Fruit fly (Drosophila melanogaster) whole organism, pupa: Measurements from ENCODE around the gene Rpn10.

Experiments used
- CG10348 ChIP-seq: fragments of 200-800 bp; sonication (Bioruptor generic); IDR thresholded peaks from 2 replicates; pipeline ENCODE4 v1.3.6; 2022; ENCODE audit warnings: missing biosample characterization, missing genetic modification characterization
- CG12605 ChIP-seq: fragments of 200-800 bp; sonication (Bioruptor generic); IDR thresholded peaks from 2 replicates; pipeline ENCODE4 v1.3.6; 2022; ENCODE audit warnings: missing biosample characterization, missing genetic modification characterization
- CG13204 ChIP-seq: fragments of 200-800 bp; sonication (Bioruptor generic); optimal IDR thresholded peaks from 2 replicates; lab custom pipeline; 2018; ENCODE audit warnings: missing biosample characterization, mild to moderate bottlenecking, missing genetic modification characterization, moderate library complexity
- CG14655 ChIP-seq: fragments of 200-800 bp; sonication (Bioruptor generic); optimal IDR thresholded peaks from 3 replicates; lab custom pipeline; 2017; ENCODE audit warnings: mild to moderate bottlenecking, missing biosample characterization, missing genetic modification reagents, missing genetic modification characterization
- CG15710 ChIP-seq: fragments of 200-800 bp; sonication (Bioruptor generic); optimal IDR thresholded peaks from 2 replicates; lab custom pipeline; 2018; ENCODE audit warnings: missing biosample characterization, mild to moderate bottlenecking, missing genetic modification characterization, moderate library complexity
- CG4496 ChIP-seq: fragments of 200-800 bp; sonication (Bioruptor generic); IDR thresholded peaks from 3 replicates; pipeline ENCODE4 v1.3.6; 2022; ENCODE audit warnings: missing biosample characterization, missing genetic modification characterization
- CG8159 ChIP-seq: fragments of 200-800 bp; sonication (Bioruptor generic); optimal IDR thresholded peaks from 3 replicates; lab custom pipeline; 2018; ENCODE audit warnings: missing biosample characterization, mild to moderate bottlenecking, missing genetic modification characterization, moderate library complexity
- CG8301 ChIP-seq: fragments of 200-800 bp; sonication (Bioruptor generic); optimal IDR thresholded peaks from 2 replicates; lab custom pipeline; 2018; ENCODE audit warnings: missing biosample characterization, mild to moderate bottlenecking, missing genetic modification characterization
- CG9948 ChIP-seq: fragments of 200-800 bp; sonication (Bioruptor generic); optimal IDR thresholded peaks from 2 replicates; lab custom pipeline; 2018; ENCODE audit warnings: missing biosample characterization, mild to moderate bottlenecking, missing genetic modification characterization, moderate library complexity
- D1 ChIP-seq: fragments of 200-800 bp; sonication (Bioruptor generic); optimal IDR thresholded peaks from 2 replicates; lab custom pipeline; 2018; ENCODE audit warnings: missing biosample characterization, mild to moderate bottlenecking, missing genetic modification characterization, moderate library complexity
- Pif1B ChIP-seq: fragments of 200-800 bp; sonication (Bioruptor generic); optimal IDR thresholded peaks from 3 replicates; lab custom pipeline; 2016; ENCODE audit warnings: missing biosample characterization, missing genetic modification characterization
- Snoo ChIP-seq: fragments of 200-800 bp; sonication (Bioruptor generic); optimal IDR thresholded peaks from 3 replicates; lab custom pipeline; 2017; ENCODE audit warnings: missing biosample characterization, mild to moderate bottlenecking, missing genetic modification characterization, inconsistent platforms
- fd96Ca ChIP-seq: fragments of 200-800 bp; sonication (Bioruptor generic); IDR thresholded peaks from 3 replicates; pipeline ENCODE4 v1.3.6; 2022; ENCODE audit warnings: missing biosample characterization, missing genetic modification characterization
- rn ChIP-seq: fragments of 200-800 bp; sonication (Bioruptor generic); IDR thresholded peaks from 2 replicates; pipeline ENCODE4 v1.3.6; 2022; ENCODE audit warnings: missing biosample characterization, missing genetic modification characterization

dm6 chr3L:21518345-21518744 lies 18.5 kb upstream of the Rpn10 start:
- TF ChIP-seq CG13204 (GFP tag; lab: Kevin White, UChicago) (no peak), Pif1B (GFP tag; lab: Kevin White, UChicago) (no peak), CG8301 (no peak), CG12605 (no peak), CG4496 (no peak), CG9948 (no peak), Snoo (tag; lab: Kevin White, UChicago) (no peak), CG15710 (tag; lab: Kevin White, UChicago) (no peak), CG14655 (no peak), CG8159 (tag; lab: Kevin White, UChicago) (no peak), rn (GFP tag; lab: Robert Waterston, UW) (no peak), CG10348 (GFP tag; lab: Robert Waterston, UW) (no peak), D1 (tag; lab: Kevin White, UChicago) (no peak), fd96Ca (no peak)
